Fruit fly (Drosophila melanogaster): ENCODE data around the gene Pomp.

The Pomp gene

DNA sequence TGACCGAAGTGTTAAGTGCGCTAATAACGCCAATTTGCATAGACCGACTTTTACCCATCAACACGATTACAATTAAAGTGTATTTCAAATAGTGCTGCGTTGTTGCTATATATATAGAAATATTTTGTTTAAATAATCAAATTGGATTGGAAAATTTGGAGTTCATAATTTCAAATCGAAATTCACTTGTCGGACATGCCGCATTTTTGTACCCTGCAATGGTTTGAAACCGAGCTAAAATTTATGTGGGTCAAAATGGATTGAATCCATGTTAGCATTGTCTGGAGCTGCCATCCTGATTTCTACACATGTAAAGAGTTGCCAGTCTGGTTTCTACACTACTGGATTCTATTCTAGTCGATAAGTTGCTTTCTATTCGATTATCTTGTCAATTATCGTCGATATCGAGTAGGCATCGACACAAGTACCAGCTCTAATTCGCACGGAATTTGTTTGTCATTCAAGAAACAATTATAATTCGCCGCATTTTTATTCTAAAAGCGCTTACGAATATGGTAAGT, at the start of gene Pomp:
TSS of gene Pomp (plus strand) at position 386 of the 521 bp plus-strand sequence.
- TF ChIP-seq foxo (GFP tag; optimal IDR thresholded peaks at IDR 0.05) (peak in 1 of 2 experiments; percentile 82), CG32264 (GFP tag; optimal IDR thresholded peaks at IDR 0.05) (no peak), Rel (GFP tag; optimal IDR thresholded peaks at IDR 0.05) (no peak), Rel (tag; optimal IDR thresholded peaks at IDR 0.05) (peak; percentile 27), Myc (optimal IDR thresholded peaks at IDR 0.05) (peak; percentile 78), ey (GFP tag; optimal IDR thresholded peaks at IDR 0.05) (peak; percentile 44), Hr78 (GFP tag; optimal IDR thresholded peaks at IDR 0.05) (no peak), CG9705 (GFP tag; optimal IDR thresholded peaks at IDR 0.05) (no peak), woc (GFP tag; optimal IDR thresholded peaks at IDR 0.05) (peak; percentile 60), tai (GFP tag; optimal IDR thresholded peaks at IDR 0.05) (no peak), Sp1 (GFP tag; optimal IDR thresholded peaks at IDR 0.05) (peak; percentile 53), Jra (GFP tag; optimal IDR thresholded peaks at IDR 0.05) (peak; percentile 38), Hnf4 (GFP tag; optimal IDR thresholded peaks at IDR 0.05) (peak; percentile 77), sage (GFP tag; optimal IDR thresholded peaks at IDR 0.05) (peak; percentile 76), h (GFP tag; optimal IDR thresholded peaks at IDR 0.05) (peak; percentile 84), jim (GFP tag; optimal IDR thresholded peaks at IDR 0.05) (no peak), dmrt93B (GFP tag; optimal IDR thresholded peaks at IDR 0.05) (peak; percentile 38), sv (GFP tag; optimal IDR thresholded peaks at IDR 0.05) (peak; percentile 81), rgr (GFP tag; optimal IDR thresholded peaks at IDR 0.05) (peak; percentile 76), brk (GFP tag; optimal IDR thresholded peaks at IDR 0.05) (peak; percentile 80), dl (GFP tag; optimal IDR thresholded peaks at IDR 0.05; ENCODE audit: insufficient read depth in 1 of 2, partially characterized antibody in 2 of 2) (no peak), Dif (GFP tag; optimal IDR thresholded peaks at IDR 0.05; ENCODE audit: partially characterized antibody) (no peak), fru (GFP tag; optimal IDR thresholded peaks at IDR 0.05) (peak; percentile 54), OdsH (GFP tag; optimal IDR thresholded peaks at IDR 0.05) (peak; percentile 74), HLH106 (tag; optimal IDR thresholded peaks at IDR 0.05) (peak; percentile 71), lola (GFP tag; optimal IDR thresholded peaks at IDR 0.05) (no peak), Vsx2 (GFP tag; optimal IDR thresholded peaks at IDR 0.05; ENCODE audit: partially characterized antibody) (no peak), Dfd (GFP tag; optimal IDR thresholded peaks at IDR 0.05) (no peak), psq (GFP tag; optimal IDR thresholded peaks at IDR 0.05) (peak; percentile 65), GATAd (GFP tag; optimal IDR thresholded peaks at IDR 0.05) (no peak), br (GFP tag; optimal IDR thresholded peaks at IDR 0.05) (peak; percentile 61), dsf (GFP tag; optimal IDR thresholded peaks at IDR 0.05; ENCODE audit: borderline replicate concordance) (peak; percentile 48)

DNA sequence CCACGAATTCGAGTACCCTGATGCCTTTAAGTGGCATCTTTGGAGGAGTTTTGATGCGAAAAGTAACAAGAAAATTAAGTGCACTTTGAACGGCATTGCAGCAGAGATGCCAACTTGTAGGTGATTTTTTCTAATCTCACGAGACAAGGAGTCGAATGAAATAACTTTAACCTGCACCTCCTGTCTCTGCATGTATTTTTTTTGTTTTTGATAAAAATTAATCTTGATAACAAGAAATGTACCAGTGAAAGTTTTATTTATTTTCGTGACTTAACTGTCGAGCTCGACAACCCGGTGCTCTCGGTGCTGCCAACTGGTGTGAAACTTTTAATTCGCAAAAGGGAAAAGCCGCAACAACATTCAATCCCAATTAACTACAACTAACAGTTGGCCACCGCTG, 35.3 kb upstream of the Pomp start, which contains the start of the genes Amacr and Ns4:
TSS of gene Amacr (minus strand) at position 182 of the 400 bp plus-strand sequence.
TSS of gene Ns4 (plus strand) at position 317 of the 400 bp plus-strand sequence.
- TF ChIP-seq dmrt93B (GFP tag; optimal IDR thresholded peaks at IDR 0.05) (no peak), Hnf4 (GFP tag; optimal IDR thresholded peaks at IDR 0.05) (peak; percentile 90), CG32264 (GFP tag; optimal IDR thresholded peaks at IDR 0.05) (no peak), OdsH (GFP tag; optimal IDR thresholded peaks at IDR 0.05) (peak; percentile 60), dl (GFP tag; optimal IDR thresholded peaks at IDR 0.05; ENCODE audit: insufficient read depth in 1 of 2, partially characterized antibody in 2 of 2) (no peak), fru (GFP tag; optimal IDR thresholded peaks at IDR 0.05) (peak; percentile 73), ey (GFP tag; optimal IDR thresholded peaks at IDR 0.05) (peak; percentile 74), GATAd (GFP tag; optimal IDR thresholded peaks at IDR 0.05) (no peak), h (GFP tag; optimal IDR thresholded peaks at IDR 0.05) (peak; percentile 70), Hr78 (GFP tag; optimal IDR thresholded peaks at IDR 0.05) (no peak), Jra (GFP tag; optimal IDR thresholded peaks at IDR 0.05) (peak; percentile 21), lola (GFP tag; optimal IDR thresholded peaks at IDR 0.05) (no peak), pan (optimal IDR thresholded peaks at IDR 0.05) (no peak), woc (GFP tag; optimal IDR thresholded peaks at IDR 0.05) (no peak), Dfd (GFP tag; optimal IDR thresholded peaks at IDR 0.05) (no peak), Sp1 (GFP tag; optimal IDR thresholded peaks at IDR 0.05) (peak; percentile 55), brk (GFP tag; optimal IDR thresholded peaks at IDR 0.05) (no peak), Hr83 (GFP tag; optimal IDR thresholded peaks at IDR 0.05; ENCODE audit: poor library complexity, severe bottlenecking) (no peak), Vsx2 (GFP tag; optimal IDR thresholded peaks at IDR 0.05; ENCODE audit: partially characterized antibody) (no peak), tai (GFP tag; optimal IDR thresholded peaks at IDR 0.05) (no peak), usp (GFP tag; optimal IDR thresholded peaks at IDR 0.05) (no peak), HLH106 (tag; optimal IDR thresholded peaks at IDR 0.05) (peak; percentile 66), N (GFP tag; optimal IDR thresholded peaks at IDR 0.05) (no peak), rgr (GFP tag; optimal IDR thresholded peaks at IDR 0.05) (peak; percentile 75), foxo (GFP tag; optimal IDR thresholded peaks at IDR 0.05) (peak in 1 of 2 experiments; percentile 77), Mio (GFP tag; optimal IDR thresholded peaks at IDR 0.05) (no peak), br (GFP tag; optimal IDR thresholded peaks at IDR 0.05) (peak; percentile 73), Myc (optimal IDR thresholded peaks at IDR 0.05) (no peak), Rel (GFP tag; optimal IDR thresholded peaks at IDR 0.05) (no peak), Rel (tag; optimal IDR thresholded peaks at IDR 0.05) (peak; percentile 75), jim (GFP tag; optimal IDR thresholded peaks at IDR 0.05) (no peak), CrebA (GFP tag; optimal IDR thresholded peaks at IDR 0.05; ENCODE audit: borderline replicate concordance) (no peak), CG9705 (GFP tag; optimal IDR thresholded peaks at IDR 0.05) (peak; percentile 30), psq (GFP tag; optimal IDR thresholded peaks at IDR 0.05) (peak; percentile 41), dsf (GFP tag; optimal IDR thresholded peaks at IDR 0.05; ENCODE audit: borderline replicate concordance) (no peak), Abd-B (GFP tag; optimal IDR thresholded peaks at IDR 0.05) (no peak), sv (GFP tag; optimal IDR thresholded peaks at IDR 0.05) (no peak), Dif (GFP tag; optimal IDR thresholded peaks at IDR 0.05; ENCODE audit: partially characterized antibody) (no peak), sage (GFP tag; optimal IDR thresholded peaks at IDR 0.05) (no peak)
